Worm (Caenorhabditis elegans) whole organism, L3 larva: ENCODE results near the gene catp-6.
"Not testable (repeated sequence)": the region's sequence is repeated elsewhere in the genome, so short reads cannot be mapped to it uniquely, and the experiment has no call there.

Source experiments
- ZK546.5 ChIP-seq: sonication (generic microtip); optimal IDR thresholded peaks from 2 replicates; lab custom pipeline; 2017; ENCODE audit warnings: missing biosample characterization, missing genetic modification characterization
- aly-2 ChIP-seq: fragments of 150-350 bp; optimal IDR thresholded peaks from 2 replicates; lab custom pipeline; 2014; ENCODE audit warnings: missing biosample characterization, missing genetic modification characterization
- ama-1 ChIP-seq: fragments of 150-350 bp; optimal IDR thresholded peaks from 2 replicates; lab custom pipeline; 2018
- ceh-16 ChIP-seq: sonication (generic microtip); optimal IDR thresholded peaks from 2 replicates; lab custom pipeline; 2017; ENCODE audit warnings: missing biosample characterization, missing genetic modification characterization
- ceh-28 ChIP-seq: fragments of 150-350 bp; optimal IDR thresholded peaks from 2 replicates; lab custom pipeline; 2014; ENCODE audit warnings: missing biosample characterization, missing genetic modification reagents, missing genetic modification characterization
- ceh-82 ChIP-seq: fragments of 150-350 bp; optimal IDR thresholded peaks from 2 replicates; lab custom pipeline; 2014; ENCODE audit warnings: missing biosample characterization, missing genetic modification characterization
- ceh-9 ChIP-seq: sonication (generic microtip); optimal IDR thresholded peaks from 2 replicates; lab custom pipeline; 2018; ENCODE audit warnings: missing biosample characterization, missing genetic modification characterization
- daf-12 ChIP-seq: fragments of 150-350 bp; optimal IDR thresholded peaks from 2 replicates; lab custom pipeline; 2014; ENCODE audit warnings: missing biosample characterization, missing genetic modification reagents, missing genetic modification characterization
- egl-5 ChIP-seq: fragments of 150-350 bp; optimal IDR thresholded peaks from 2 replicates; lab custom pipeline; 2017; ENCODE audit warnings: missing biosample characterization, missing genetic modification reagents, missing genetic modification characterization, inconsistent platforms
- elt-1 ChIP-seq: fragments of 150-350 bp; optimal IDR thresholded peaks from 2 replicates; lab custom pipeline; 2014; ENCODE audit warnings: missing biosample characterization, missing genetic modification characterization
- elt-3 ChIP-seq, 3 experiments: fragments of 150-350 bp in 1 of 3; sonication (generic microtip) in 2 of 3; optimal IDR thresholded peaks; 2 replicates in 2 of 3; 4 replicates in 1 of 3; lab custom pipeline; 2014 to 2017; ENCODE audit warnings: missing biosample characterization in 3 of 3, missing genetic modification characterization in 3 of 3
- fkh-10 ChIP-seq: sonication (generic microtip); optimal IDR thresholded peaks from 2 replicates; lab custom pipeline; 2017; ENCODE audit warnings: missing biosample characterization, missing genetic modification reagents, missing genetic modification characterization
- fos-1 ChIP-seq: fragments of 150-350 bp; optimal IDR thresholded peaks from 2 replicates; lab custom pipeline; 2014; ENCODE audit warnings: missing biosample characterization, missing genetic modification characterization
- hmg-11 ChIP-seq: sonication (generic microtip); optimal IDR thresholded peaks from 2 replicates; lab custom pipeline; 2016; ENCODE audit warnings: missing genetic modification characterization, missing compliant biosample characterization
- lin-15B ChIP-seq: fragments of 150-350 bp; optimal IDR thresholded peaks from 2 replicates; lab custom pipeline; 2014; ENCODE audit warnings: missing biosample characterization, missing genetic modification characterization
- lin-39 ChIP-seq: fragments of 150-350 bp; optimal IDR thresholded peaks from 2 replicates; lab custom pipeline; 2018; ENCODE audit warnings: missing biosample characterization, missing genetic modification reagents, missing genetic modification characterization
- lsy-12 ChIP-seq: sonication (generic microtip); optimal IDR thresholded peaks from 2 replicates; lab custom pipeline; 2016; ENCODE audit warnings: mild to moderate bottlenecking, missing genetic modification characterization, missing compliant biosample characterization
- mdl-1 ChIP-seq: fragments of 150-350 bp; optimal IDR thresholded peaks from 2 replicates; lab custom pipeline; 2014; ENCODE audit warnings: missing biosample characterization, missing genetic modification characterization
- nhr-11 ChIP-seq: fragments of 150-350 bp; optimal IDR thresholded peaks from 2 replicates; lab custom pipeline; 2014; ENCODE audit warnings: missing biosample characterization, missing genetic modification characterization
- nhr-237 ChIP-seq: fragments of 150-350 bp; optimal IDR thresholded peaks from 2 replicates; lab custom pipeline; 2014; ENCODE audit warnings: missing biosample characterization, missing genetic modification characterization
- nhr-25 ChIP-seq: sonication (generic microtip); optimal IDR thresholded peaks from 2 replicates; lab custom pipeline; 2017; ENCODE audit warnings: missing biosample characterization, missing genetic modification characterization
- nhr-28 ChIP-seq: fragments of 150-350 bp; optimal IDR thresholded peaks from 2 replicates; lab custom pipeline; 2014; ENCODE audit warnings: missing biosample characterization, missing genetic modification characterization
- nhr-76 ChIP-seq: fragments of 150-350 bp; sonication (generic microtip); optimal IDR thresholded peaks from 5 replicates; lab custom pipeline; 2014; ENCODE audit warnings: missing biosample characterization, missing genetic modification characterization
- nhr-77 ChIP-seq: fragments of 150-350 bp; optimal IDR thresholded peaks from 2 replicates; lab custom pipeline; 2014; ENCODE audit warnings: missing biosample characterization, missing genetic modification characterization
- pha-4 ChIP-seq: fragments of 150-350 bp; optimal IDR thresholded peaks from 2 replicates; lab custom pipeline; 2014; ENCODE audit warnings: missing biosample characterization, missing genetic modification reagents, missing genetic modification characterization
- sea-2 ChIP-seq: fragments of 150-350 bp; sonication (generic microtip); optimal IDR thresholded peaks from 4 replicates; lab custom pipeline; 2014; ENCODE audit warnings: missing biosample characterization, missing genetic modification reagents, missing genetic modification characterization
- snpc-4 ChIP-seq: fragments of 150-350 bp; optimal IDR thresholded peaks from 2 replicates; lab custom pipeline; 2014; ENCODE audit warnings: missing biosample characterization, missing genetic modification characterization
- unc-39 ChIP-seq: sonication (generic microtip); optimal IDR thresholded peaks from 4 replicates; lab custom pipeline; 2017; ENCODE audit warnings: missing biosample characterization, missing genetic modification characterization
- unc-62 ChIP-seq: fragments of 150-350 bp; sonication (generic microtip); optimal IDR thresholded peaks from 4 replicates; lab custom pipeline; 2014; ENCODE audit warnings: missing biosample characterization, missing genetic modification reagents, missing genetic modification characterization
- zag-1 ChIP-seq: fragments of 150-350 bp; optimal IDR thresholded peaks from 2 replicates; lab custom pipeline; 2014; ENCODE audit warnings: missing biosample characterization, missing genetic modification characterization
- ztf-11 ChIP-seq: fragments of 150-350 bp; optimal IDR thresholded peaks from 2 replicates; lab custom pipeline; 2014; ENCODE audit warnings: missing biosample characterization, missing genetic modification characterization

Gene catp-6

DNA sequence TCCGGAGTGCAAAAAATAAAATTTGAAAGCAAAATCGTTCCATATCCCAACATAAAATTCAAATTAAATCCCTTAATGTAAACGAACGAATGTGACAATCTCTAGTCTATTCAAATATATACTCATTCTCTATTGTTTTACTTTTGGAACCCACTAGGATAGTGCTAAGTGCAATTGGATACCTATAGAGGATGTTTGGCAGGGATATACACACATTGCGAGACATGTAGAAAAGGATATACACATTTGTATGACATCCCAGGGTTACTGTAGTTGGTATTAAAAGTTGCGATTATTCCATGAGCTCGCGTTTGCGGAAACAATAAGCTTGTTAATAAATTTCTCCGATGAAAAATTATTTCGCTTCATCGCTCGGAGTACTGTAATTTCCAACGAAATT is 50.9 kb downstream of the catp-6 start:
- TF ChIP-seq zag-1 (tag; lab: Kevin White, UChicago) (no peak), nhr-11 (no peak), snpc-4 (tag; lab: Kevin White, UChicago) (no peak), fkh-10 (GFP tag; lab: Kevin White, UChicago) (no peak), sea-2 (no peak), elt-1 (tag; lab: Kevin White, UChicago) (no peak), ama-1 (lab: Kevin White, UChicago) (no peak), nhr-76 (tag; lab: Kevin White, UChicago) (no peak), egl-5 (tag; lab: Kevin White, UChicago) (no peak), ztf-11 (no peak), mdl-1 (tag; lab: Kevin White, UChicago) (no peak)
- TF ChIP-seq, all 47 proteins: peak for 0

- TF ChIP-seq lin-15B (tag; lab: Kevin White, UChicago) = no peak
- TF ChIP-seq pha-4 (tag; lab: Kevin White, UChicago) = no peak
- no peak for TF ChIP-seq ceh-28 (tag; lab: Kevin White, UChicago)
- no peak for TF ChIP-seq hmg-11 (tag; lab: Kevin White, UChicago)
- no peak for TF ChIP-seq fos-1 (tag; lab: Kevin White, UChicago)
- no peak for TF ChIP-seq egl-5 (tag; lab: Kevin White, UChicago)
- TF ChIP-seq daf-12 (tag; lab: Kevin White, UChicago) = no peak
- no peak for TF ChIP-seq mdl-1 (tag; lab: Kevin White, UChicago)
- TF ChIP-seq ceh-9 (tag; lab: Kevin White, UChicago) = no peak
- no peak for TF ChIP-seq snpc-4 (tag; lab: Kevin White, UChicago)
- no peak for TF ChIP-seq nhr-28 (tag; lab: Kevin White, UChicago)
- no peak for TF ChIP-seq lsy-12 (tag; lab: Kevin White, UChicago)
- TF ChIP-seq zag-1 (tag; lab: Kevin White, UChicago) = no peak
- TF ChIP-seq unc-39 (tag; lab: Kevin White, UChicago) = no peak
- TF ChIP-seq lin-39 (tag; lab: Kevin White, UChicago) = no peak
- TF ChIP-seq ama-1 (lab: Kevin White, UChicago) = no peak
- TF ChIP-seq nhr-237 (tag; lab: Kevin White, UChicago) = no peak
Measured at ce11 chrIV:9772096-9772720, 52.2 kb downstream of the catp-6 start, which contains the start of gene cav-1. Gene cav-1 (plus strand): TSS chrIV:9772510.

DNA sequence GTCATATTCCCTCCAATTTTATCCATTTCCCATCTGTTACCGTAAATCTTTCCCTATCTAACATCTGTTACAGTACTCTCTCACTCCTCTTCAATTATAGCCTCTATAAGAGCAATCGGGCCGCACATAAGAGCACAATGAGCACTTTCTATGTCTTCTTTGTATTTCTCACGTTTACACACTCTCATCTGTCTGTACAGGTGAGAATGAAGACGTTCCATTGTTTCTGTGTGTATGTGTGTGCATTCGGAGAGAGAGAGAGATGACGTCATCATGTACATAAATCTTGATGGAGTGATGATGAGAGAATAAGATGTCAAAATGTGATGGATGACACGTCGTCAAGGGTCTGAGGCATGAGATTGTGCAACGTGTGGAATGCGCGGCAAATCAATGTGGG is 53.6 kb downstream of the catp-6 start:
- TF ChIP-seq ZK546.5 (tag; lab: Kevin White, UChicago) = no peak
- no peak for TF ChIP-seq ceh-82 (tag; lab: Kevin White, UChicago)
- TF ChIP-seq nhr-11 = no peak
- TF ChIP-seq ztf-11 = no peak
- TF ChIP-seq sea-2 = no peak
- no peak for TF ChIP-seq nhr-76 (tag; lab: Kevin White, UChicago)
- no peak for TF ChIP-seq hmg-11 (tag; lab: Kevin White, UChicago)
- no peak for TF ChIP-seq elt-3 (tag; optimal IDR thresholded peaks at IDR 0.05; lab: Kevin White, UChicago)
- no peak for TF ChIP-seq nhr-25 (tag; lab: Kevin White, UChicago)
- TF ChIP-seq nhr-77 (tag; lab: Kevin White, UChicago) = no peak
- TF ChIP-seq nhr-237 (tag; lab: Kevin White, UChicago) = no peak
- no peak for TF ChIP-seq egl-5 (tag; lab: Kevin White, UChicago)
- no peak for TF ChIP-seq unc-62 (GFP tag; lab: Kevin White, UChicago)
- TF ChIP-seq aly-2 (tag; lab: Kevin White, UChicago) = no peak
- TF ChIP-seq ceh-16 (tag; lab: Kevin White, UChicago) = no peak

DNA sequence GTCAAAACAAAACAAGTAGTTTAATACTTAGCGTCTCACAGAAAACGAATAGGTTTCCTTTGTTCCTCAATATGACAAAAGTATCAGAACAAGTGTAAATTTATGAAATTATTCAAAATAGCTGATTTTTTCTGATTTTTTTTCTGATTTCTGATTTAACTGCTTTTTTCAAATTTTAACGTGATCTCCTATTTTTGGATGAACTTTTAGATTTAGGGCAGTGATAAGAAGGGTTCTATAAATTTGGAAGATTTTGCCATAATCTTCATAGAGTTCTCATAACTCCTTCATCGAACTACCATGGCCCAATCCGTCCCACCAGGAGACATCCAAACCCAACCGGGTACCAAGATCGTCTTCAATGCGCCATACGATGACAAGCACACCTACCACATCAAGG is 54.6 kb downstream of the catp-6 start, which contains the start of gene msp-78:
Gene msp-78 (plus strand): TSS at position 301 of the 400 bp plus-strand sequence.
- TF ChIP-seq aly-2, egl-5, ZK546.5 (tag; lab: Kevin White, UChicago): not testable (repeated sequence)
